Worm (Caenorhabditis elegans) whole organism, L3 larva: ENCODE results near the gene rpoa-1.

Source experiments
- R02D3.7 ChIP-seq: fragments of 150-350 bp; optimal IDR thresholded peaks from 2 replicates; lab custom pipeline; 2014; ENCODE audit warnings: missing biosample characterization, missing genetic modification characterization
- ZK546.5 ChIP-seq: sonication (generic microtip); optimal IDR thresholded peaks from 2 replicates; lab custom pipeline; 2017; ENCODE audit warnings: missing biosample characterization, missing genetic modification characterization
- ama-1 ChIP-seq: fragments of 150-350 bp; optimal IDR thresholded peaks from 2 replicates; lab custom pipeline; 2018
- ceh-16 ChIP-seq: sonication (generic microtip); optimal IDR thresholded peaks from 2 replicates; lab custom pipeline; 2017; ENCODE audit warnings: missing biosample characterization, missing genetic modification characterization
- ceh-28 ChIP-seq: fragments of 150-350 bp; optimal IDR thresholded peaks from 2 replicates; lab custom pipeline; 2014; ENCODE audit warnings: missing biosample characterization, missing genetic modification reagents, missing genetic modification characterization
- ceh-82 ChIP-seq: fragments of 150-350 bp; optimal IDR thresholded peaks from 2 replicates; lab custom pipeline; 2014; ENCODE audit warnings: missing biosample characterization, missing genetic modification characterization
- ceh-9 ChIP-seq: sonication (generic microtip); optimal IDR thresholded peaks from 2 replicates; lab custom pipeline; 2018; ENCODE audit warnings: missing biosample characterization, missing genetic modification characterization
- egl-27 ChIP-seq: sonication (generic microtip); optimal IDR thresholded peaks from 4 replicates; lab custom pipeline; 2017; ENCODE audit warnings: missing biosample characterization, missing genetic modification reagents, missing genetic modification characterization
- elt-2 ChIP-seq: sonication (generic microtip); optimal IDR thresholded peaks from 2 replicates; lab custom pipeline; 2016; ENCODE audit warnings: missing genetic modification reagents, mild to moderate bottlenecking, missing genetic modification characterization, missing compliant biosample characterization
- elt-3 ChIP-seq, 3 experiments: fragments of 150-350 bp in 1 of 3; sonication (generic microtip) in 2 of 3; optimal IDR thresholded peaks; 2 replicates in 2 of 3; 4 replicates in 1 of 3; lab custom pipeline; 2014 to 2017; ENCODE audit warnings: missing biosample characterization in 3 of 3, missing genetic modification characterization in 3 of 3
- eor-1 ChIP-seq, 2 experiments: fragments of 150-350 bp; optimal IDR thresholded peaks; 2 replicates each; lab custom pipeline; 2014 to 2018; ENCODE audit warnings: missing biosample characterization in 2 of 2, missing genetic modification characterization in 2 of 2
- fkh-10 ChIP-seq: sonication (generic microtip); optimal IDR thresholded peaks from 2 replicates; lab custom pipeline; 2017; ENCODE audit warnings: missing biosample characterization, missing genetic modification reagents, missing genetic modification characterization
- fkh-2 ChIP-seq: fragments of 150-350 bp; optimal IDR thresholded peaks from 2 replicates; lab custom pipeline; 2014; ENCODE audit warnings: missing biosample characterization, missing genetic modification reagents, missing genetic modification characterization
- hmg-11 ChIP-seq: sonication (generic microtip); optimal IDR thresholded peaks from 2 replicates; lab custom pipeline; 2016; ENCODE audit warnings: missing genetic modification characterization, missing compliant biosample characterization
- jun-1 ChIP-seq: fragments of 150-350 bp; optimal IDR thresholded peaks from 2 replicates; lab custom pipeline; 2014; ENCODE audit warnings: missing biosample characterization, missing genetic modification reagents, missing genetic modification characterization
- lin-15B ChIP-seq: fragments of 150-350 bp; optimal IDR thresholded peaks from 2 replicates; lab custom pipeline; 2014; ENCODE audit warnings: missing biosample characterization, missing genetic modification characterization
- lin-39 ChIP-seq: fragments of 150-350 bp; optimal IDR thresholded peaks from 2 replicates; lab custom pipeline; 2018; ENCODE audit warnings: missing biosample characterization, missing genetic modification reagents, missing genetic modification characterization
- mdl-1 ChIP-seq: fragments of 150-350 bp; optimal IDR thresholded peaks from 2 replicates; lab custom pipeline; 2014; ENCODE audit warnings: missing biosample characterization, missing genetic modification characterization
- mml-1 ChIP-seq: fragments of 150-350 bp; sonication (generic microtip); optimal IDR thresholded peaks from 3 replicates; lab custom pipeline; 2014; ENCODE audit warnings: missing biosample characterization, missing genetic modification characterization
- nhr-11 ChIP-seq: fragments of 150-350 bp; optimal IDR thresholded peaks from 2 replicates; lab custom pipeline; 2014; ENCODE audit warnings: missing biosample characterization, missing genetic modification characterization
- nhr-12 ChIP-seq: fragments of 150-350 bp; optimal IDR thresholded peaks from 2 replicates; lab custom pipeline; 2014; ENCODE audit warnings: missing biosample characterization, missing genetic modification characterization
- nhr-25 ChIP-seq: sonication (generic microtip); optimal IDR thresholded peaks from 2 replicates; lab custom pipeline; 2017; ENCODE audit warnings: missing biosample characterization, missing genetic modification characterization
- nhr-28 ChIP-seq: fragments of 150-350 bp; optimal IDR thresholded peaks from 2 replicates; lab custom pipeline; 2014; ENCODE audit warnings: missing biosample characterization, missing genetic modification characterization
- nhr-67 ChIP-seq: fragments of 150-350 bp; optimal IDR thresholded peaks from 2 replicates; lab custom pipeline; 2014; ENCODE audit warnings: missing biosample characterization, missing genetic modification characterization
- nhr-77 ChIP-seq: fragments of 150-350 bp; optimal IDR thresholded peaks from 2 replicates; lab custom pipeline; 2014; ENCODE audit warnings: missing biosample characterization, missing genetic modification characterization
- pha-4 ChIP-seq: fragments of 150-350 bp; optimal IDR thresholded peaks from 2 replicates; lab custom pipeline; 2014; ENCODE audit warnings: missing biosample characterization, missing genetic modification reagents, missing genetic modification characterization
- pqm-1 ChIP-seq: fragments of 150-350 bp; optimal IDR thresholded peaks from 2 replicates; lab custom pipeline; 2017; ENCODE audit warnings: missing biosample characterization, missing genetic modification characterization, inconsistent platforms
- skn-1 ChIP-seq: fragments of 150-350 bp; optimal IDR thresholded peaks from 2 replicates; lab custom pipeline; 2014; ENCODE audit warnings: missing biosample characterization, missing genetic modification characterization
- snpc-4 ChIP-seq: fragments of 150-350 bp; optimal IDR thresholded peaks from 2 replicates; lab custom pipeline; 2014; ENCODE audit warnings: missing biosample characterization, missing genetic modification characterization
- tbx-2 ChIP-seq: sonication (generic microtip); optimal IDR thresholded peaks from 2 replicates; lab custom pipeline; 2016; ENCODE audit warnings: mild to moderate bottlenecking, missing genetic modification characterization, missing compliant biosample characterization
- zag-1 ChIP-seq: fragments of 150-350 bp; optimal IDR thresholded peaks from 2 replicates; lab custom pipeline; 2014; ENCODE audit warnings: missing biosample characterization, missing genetic modification characterization
- ztf-4 ChIP-seq: fragments of 150-350 bp; optimal IDR thresholded peaks from 2 replicates; lab custom pipeline; 2014; ENCODE audit warnings: missing biosample characterization, missing genetic modification characterization

rpoa-1 gene

ce11 chrII:13721218-13721617 is 26.6 kb upstream of the rpoa-1 start, which contains the start of gene sre-46:
sre-46 (minus strand) TSS chrII:13721318.
- TF ChIP-seq lin-15B (no peak), jun-1 (tag; lab: Kevin White, UChicago) (no peak), elt-2 (tag; lab: Kevin White, UChicago) (no peak), ceh-28 (no peak), ceh-16 (tag; lab: Kevin White, UChicago) (no peak), zag-1 (tag; lab: Kevin White, UChicago) (no peak), hmg-11 (tag; lab: Kevin White, UChicago) (no peak), nhr-67 (no peak), mdl-1 (tag; lab: Kevin White, UChicago) (no peak)

DNA sequence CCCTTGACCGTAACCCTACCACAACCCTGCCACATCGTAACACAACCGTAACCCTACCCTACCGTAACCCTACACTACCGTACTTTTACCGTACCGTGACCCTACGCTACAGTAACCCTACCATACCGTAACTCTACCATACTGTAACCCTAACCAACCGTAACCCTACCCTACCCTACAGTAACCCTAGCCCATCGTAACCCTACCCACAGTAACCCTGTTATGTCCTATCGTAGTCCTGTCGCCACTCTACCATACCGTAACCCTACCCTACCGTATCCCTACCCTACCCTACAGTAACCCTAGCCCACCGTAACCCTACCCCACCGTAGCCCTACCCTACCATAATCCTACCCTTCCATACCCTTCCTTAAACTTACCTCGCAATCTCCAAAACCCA is 26.1 kb upstream of the rpoa-1 start:
- no peak for TF ChIP-seq egl-27 (tag; lab: Kevin White, UChicago)
- no peak for TF ChIP-seq mml-1
- TF ChIP-seq ama-1 = no peak
- TF ChIP-seq eor-1 (tag; optimal IDR thresholded peaks at IDR 0.05; lab: Kevin White, UChicago) = no peak
- no peak for TF ChIP-seq R02D3.7 (tag; lab: Kevin White, UChicago)
- no peak for TF ChIP-seq mdl-1 (tag; lab: Kevin White, UChicago)
- no peak for TF ChIP-seq lin-39 (tag; lab: Kevin White, UChicago)
- TF ChIP-seq ZK546.5 = no peak
- TF ChIP-seq pqm-1 (tag; lab: Kevin White, UChicago) = no peak
- no peak for TF ChIP-seq snpc-4 (tag; lab: Kevin White, UChicago)
- TF ChIP-seq fkh-10 = no peak
- TF ChIP-seq ceh-9 = no peak
- TF ChIP-seq nhr-77 (tag; lab: Kevin White, UChicago) = no peak
- TF ChIP-seq, all 47 proteins: peak for 0

DNA sequence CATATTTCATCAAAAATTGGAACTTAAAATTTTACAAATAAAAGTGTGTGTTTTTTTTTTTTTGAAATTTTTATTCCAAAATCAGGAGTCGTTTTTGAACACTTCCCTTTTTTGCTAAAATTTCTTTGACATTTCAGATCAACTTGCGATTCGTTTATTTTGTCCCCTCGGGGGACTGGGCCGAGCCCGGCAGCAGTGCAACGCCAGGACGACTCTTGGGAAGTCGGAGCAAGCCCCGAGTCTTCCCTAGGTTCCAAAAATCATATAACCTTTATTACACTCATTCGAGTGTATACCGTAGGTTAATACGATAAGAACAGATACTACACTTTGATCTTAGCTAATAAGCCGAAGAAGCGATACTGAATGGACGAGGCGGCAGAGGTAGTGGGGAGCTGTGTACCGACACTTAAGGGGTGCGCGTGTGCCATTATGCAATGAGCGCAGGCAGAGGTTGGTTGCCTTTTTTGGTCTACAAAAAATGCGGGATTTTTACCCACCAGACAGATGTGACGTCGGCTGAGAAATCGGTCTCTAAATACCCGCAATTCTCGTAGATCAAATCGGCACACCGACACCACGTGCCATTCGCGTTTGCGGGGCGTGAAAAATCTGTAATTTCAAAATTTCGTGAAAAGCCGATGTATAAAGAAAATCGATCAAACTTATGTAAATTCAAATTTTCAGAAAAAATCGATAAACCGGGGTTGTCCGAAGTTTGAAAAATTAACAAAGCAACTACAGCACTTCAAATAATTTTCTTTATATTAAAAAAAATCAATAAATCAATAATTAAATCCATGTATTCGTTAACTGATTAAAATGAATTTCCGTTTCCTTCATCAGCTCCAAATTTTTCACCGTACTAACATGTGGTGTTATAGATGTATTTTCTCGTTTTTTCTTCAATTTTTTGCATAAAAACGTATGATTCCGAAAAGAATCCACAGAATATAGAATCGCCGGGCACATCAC is 23.1 kb upstream of the rpoa-1 start:
- no peak for TF ChIP-seq nhr-11 (tag; lab: Kevin White, UChicago)
- TF ChIP-seq ceh-28 = peak; percentile 95
- TF ChIP-seq R02D3.7 (tag; lab: Kevin White, UChicago) = no peak

DNA sequence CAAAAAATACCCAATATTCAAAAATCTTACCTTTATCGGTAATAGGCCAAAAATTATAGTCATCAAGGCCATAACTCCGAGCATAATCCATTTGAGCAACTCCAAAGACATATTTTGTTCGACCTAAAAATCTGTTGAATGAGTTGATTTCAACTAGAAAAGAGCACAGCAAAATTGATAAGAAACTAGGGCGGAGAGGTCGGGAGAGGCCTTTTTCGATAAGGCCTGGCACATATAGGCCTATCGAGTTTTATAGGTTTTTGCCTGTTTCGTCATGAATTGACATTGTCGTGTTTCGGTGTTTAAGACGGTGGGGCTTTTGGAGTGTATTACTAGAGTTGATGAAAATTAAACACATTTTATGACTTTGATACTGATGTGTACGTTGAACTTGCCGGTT is 21.1 kb upstream of the rpoa-1 start, which contains the start of gene zipt-2.3:
TSS of gene zipt-2.3 (minus strand) at position 147 of the 400 bp plus-strand sequence.
- TF ChIP-seq pqm-1 (tag; lab: Kevin White, UChicago) = peak; percentile 63
- peak; percentile 26 for TF ChIP-seq pha-4 (tag; lab: Kevin White, UChicago)
- no peak for TF ChIP-seq tbx-2 (tag; lab: Kevin White, UChicago)
- peak; percentile 75 for TF ChIP-seq elt-2 (tag; lab: Kevin White, UChicago)
- TF ChIP-seq fkh-10 = no peak
- TF ChIP-seq lin-39 (tag; lab: Kevin White, UChicago) = no peak

DNA sequence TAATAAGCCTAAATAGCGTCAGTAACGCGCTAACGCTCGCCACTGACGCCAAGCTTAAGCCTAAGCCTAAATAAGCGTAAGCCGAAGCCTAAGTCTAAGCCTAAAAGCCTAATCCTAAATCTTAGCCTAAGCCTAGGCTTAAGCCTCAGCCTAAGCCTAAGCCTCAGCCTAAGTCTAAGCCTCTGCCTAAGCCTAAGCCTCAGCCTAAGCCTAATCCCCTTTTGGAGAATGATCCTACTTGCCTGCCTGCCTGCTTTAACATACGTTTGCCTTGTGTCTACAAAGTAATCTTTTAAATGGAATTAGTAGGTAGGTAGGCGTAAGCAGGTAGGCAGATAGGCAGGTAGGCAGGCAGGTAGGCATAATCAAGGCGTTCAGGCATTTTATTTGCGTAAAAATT is 20.7 kb upstream of the rpoa-1 start:
- TF ChIP-seq hmg-11 (tag; lab: Kevin White, UChicago) = no peak

- TF ChIP-seq hmg-11 (tag; lab: Kevin White, UChicago) (no peak), mml-1 (no peak), ztf-4 (tag; lab: Kevin White, UChicago) (no peak), lin-15B (no peak), ceh-82 (no peak), nhr-28 (tag; lab: Kevin White, UChicago) (no peak), pqm-1 (tag; lab: Kevin White, UChicago) (no peak), skn-1 (tag; lab: Kevin White, UChicago) (no peak), R02D3.7 (tag; lab: Kevin White, UChicago) (no peak), nhr-67 (no peak), ceh-16 (tag; lab: Kevin White, UChicago) (no peak), eor-1 (tag; optimal IDR thresholded peaks at IDR 0.05; lab: Kevin White, UChicago) (no peak), jun-1 (tag; lab: Kevin White, UChicago) (no peak), pha-4 (tag; lab: Kevin White, UChicago) (no peak), nhr-12 (no peak), fkh-10 (no peak), elt-3 (tag; optimal IDR thresholded peaks at IDR 0.05; lab: Kevin White, UChicago) (no peak), nhr-25 (tag; lab: Kevin White, UChicago) (no peak), zag-1 (tag; lab: Kevin White, UChicago) (no peak), fkh-2 (no peak)
Observed at ce11 chrII:13713239-13713638, 18.6 kb upstream of the rpoa-1 start.
